Worm (Caenorhabditis elegans) whole organism, mixed stage, embryonic: ENCODE results near the gene math-45.
A peak's percentile ranks its signal among the peaks of the same experiment; 100 is the strongest.
"Not testable (repeated sequence)": the region's sequence is repeated elsewhere in the genome, so short reads cannot be mapped to it uniquely, and the experiment has no call there.

Experiments used
- M03D4.4 ChIP-seq: sonication (generic microtip); optimal IDR thresholded peaks from 2 replicates; lab custom pipeline; 2017; ENCODE audit warnings: mild to moderate bottlenecking, missing genetic modification characterization, missing compliant biosample characterization
- bed-3 ChIP-seq: fragments of 200-800 bp; sonication (Bioruptor generic); optimal IDR thresholded peaks from 3 replicates; lab custom pipeline; 2018; ENCODE audit warnings: mild to moderate bottlenecking, missing genetic modification characterization, moderate library complexity, missing compliant biosample characterization
- ceh-39 ChIP-seq: fragments of 150-350 bp; optimal IDR thresholded peaks from 2 replicates; lab custom pipeline; 2014; ENCODE audit warnings: missing biosample characterization, missing genetic modification characterization
- ceh-43 ChIP-seq: fragments of 200-800 bp; sonication (Bioruptor generic); optimal IDR thresholded peaks from 2 replicates; lab custom pipeline; 2018; ENCODE audit warnings: mild to moderate bottlenecking, missing genetic modification characterization, moderate library complexity, missing compliant biosample characterization
- ceh-83 ChIP-seq: fragments of 200-800 bp; sonication (Bioruptor generic); optimal IDR thresholded peaks from 2 replicates; lab custom pipeline; 2018; ENCODE audit warnings: mild to moderate bottlenecking, missing genetic modification characterization, missing compliant biosample characterization
- cnd-1 ChIP-seq: fragments of 200-800 bp; sonication (Bioruptor generic); optimal IDR thresholded peaks from 2 replicates; lab custom pipeline; 2018; ENCODE audit warnings: mild to moderate bottlenecking, missing genetic modification characterization, missing compliant biosample characterization
- elt-1 ChIP-seq: sonication (generic microtip); optimal IDR thresholded peaks from 2 replicates; lab custom pipeline; 2017; ENCODE audit warnings: missing genetic modification characterization, mild to moderate bottlenecking, missing compliant biosample characterization, antibody characterized with exemption, moderate library complexity, borderline replicate concordance; ENCODE audit not compliant: insufficient read depth
- elt-3 ChIP-seq: fragments of 150-350 bp; optimal IDR thresholded peaks from 2 replicates; lab custom pipeline; 2014; ENCODE audit warnings: missing biosample characterization, missing genetic modification characterization
- flh-1 ChIP-seq: fragments of 200-800 bp; sonication (Bioruptor generic); optimal IDR thresholded peaks from 2 replicates; lab custom pipeline; 2018; ENCODE audit warnings: mild to moderate bottlenecking, missing genetic modification characterization, moderate library complexity, missing compliant biosample characterization
- hlh-1 ChIP-seq: fragments of 150-350 bp; optimal IDR thresholded peaks from 2 replicates; lab custom pipeline; 2014; ENCODE audit warnings: missing biosample characterization, missing genetic modification reagents, missing genetic modification characterization
- lin-13 ChIP-seq: fragments of 150-350 bp; optimal IDR thresholded peaks from 2 replicates; lab custom pipeline; 2014; ENCODE audit warnings: missing biosample characterization, missing genetic modification characterization
- lin-32 ChIP-seq: fragments of 200-800 bp; sonication (Bioruptor generic); optimal IDR thresholded peaks from 2 replicates; lab custom pipeline; 2018; ENCODE audit warnings: mild to moderate bottlenecking, missing genetic modification characterization, missing compliant biosample characterization
- lsy-2 ChIP-seq: fragments of 150-350 bp; optimal IDR thresholded peaks from 2 replicates; lab custom pipeline; 2014; ENCODE audit warnings: missing biosample characterization, missing genetic modification characterization
- mep-1 ChIP-seq: fragments of 150-350 bp; optimal IDR thresholded peaks from 2 replicates; lab custom pipeline; 2017; ENCODE audit warnings: missing biosample characterization, missing genetic modification reagents, missing genetic modification characterization, inconsistent platforms
- mls-2 ChIP-seq: sonication (generic microtip); optimal IDR thresholded peaks from 2 replicates; lab custom pipeline; 2016; ENCODE audit warnings: mild to moderate bottlenecking, missing genetic modification characterization, moderate library complexity, missing compliant biosample characterization
- nhr-12 ChIP-seq: fragments of 150-350 bp; optimal IDR thresholded peaks from 2 replicates; lab custom pipeline; 2014; ENCODE audit warnings: missing biosample characterization, missing genetic modification characterization
- nhr-2 ChIP-seq: fragments of 150-350 bp; optimal IDR thresholded peaks from 2 replicates; lab custom pipeline; 2014; ENCODE audit warnings: missing biosample characterization, missing genetic modification characterization
- nhr-28 ChIP-seq: fragments of 150-350 bp; optimal IDR thresholded peaks from 2 replicates; lab custom pipeline; 2014; ENCODE audit warnings: missing biosample characterization, missing genetic modification characterization
- pha-4 ChIP-seq: fragments of 150-350 bp; optimal IDR thresholded peaks from 2 replicates; lab custom pipeline; 2018; ENCODE audit warnings: missing biosample characterization, missing genetic modification reagents, missing genetic modification characterization
- sem-2 ChIP-seq: fragments of 200-800 bp; sonication (Bioruptor generic); optimal IDR thresholded peaks from 2 replicates; lab custom pipeline; 2018; ENCODE audit warnings: mild to moderate bottlenecking, missing genetic modification characterization, missing compliant biosample characterization
- sptf-1 ChIP-seq: sonication (generic microtip); optimal IDR thresholded peaks from 2 replicates; lab custom pipeline; 2017; ENCODE audit warnings: mild to moderate bottlenecking, missing genetic modification characterization, moderate library complexity, missing compliant biosample characterization
- tbx-8 ChIP-seq: fragments of 200-800 bp; sonication (Bioruptor generic); optimal IDR thresholded peaks from 2 replicates; lab custom pipeline; 2018; ENCODE audit warnings: mild to moderate bottlenecking, missing genetic modification characterization, moderate library complexity, missing compliant biosample characterization
- unc-120 ChIP-seq: sonication (generic microtip); optimal IDR thresholded peaks from 2 replicates; lab custom pipeline; 2017; ENCODE audit warnings: missing genetic modification characterization, missing compliant biosample characterization; ENCODE audit not compliant: poor library complexity, severe bottlenecking
- unc-62 ChIP-seq: fragments of 150-350 bp; optimal IDR thresholded peaks from 2 replicates; lab custom pipeline; 2014; ENCODE audit warnings: missing biosample characterization, missing genetic modification reagents, missing genetic modification characterization
- zip-8 ChIP-seq: fragments of 150-350 bp; optimal IDR thresholded peaks from 2 replicates; lab custom pipeline; 2014; ENCODE audit warnings: missing biosample characterization, missing genetic modification characterization

math-45 gene

ce11 chrII:1545625-1546024 lies 28.4 kb upstream of the math-45 start, which contains the start of gene K05F6.12:
Gene K05F6.12, plus strand, starts transcription at chrII:1545925.
- TF ChIP-seq ceh-83 (GFP tag; lab: Kevin White, UChicago) = no peak
- no peak for TF ChIP-seq bed-3
- TF ChIP-seq, all 35 proteins: peak for 0

- not testable (repeated sequence) for TF ChIP-seq ceh-39, elt-1, lsy-2 (tag; lab: Kevin White, UChicago)
Measured at ce11 chrII:1543182-1543581, 25.9 kb upstream of the math-45 start, which contains the start of gene K05F6.4. Gene K05F6.4, plus strand, starts transcription at chrII:1543482.

ce11 chrII:1540628-1541027 lies 23.4 kb upstream of the math-45 start, which contains the start of gene poml-4:
Gene poml-4, plus strand, starts transcription at chrII:1540928.
- not testable (repeated sequence) for TF ChIP-seq nhr-28 (tag; lab: Kevin White, UChicago); lin-13 (tag; lab: Kevin White, UChicago); M03D4.4

ce11 chrII:1538589-1538988 lies 21.3 kb upstream of the math-45 start, which contains the start of gene fbxb-44:
Gene fbxb-44, plus strand, starts transcription at chrII:1538889.
- peak; percentile 34 for TF ChIP-seq cnd-1 (tag; lab: Kevin White, UChicago)
- TF ChIP-seq lsy-2 (tag; lab: Kevin White, UChicago) = no peak
- TF ChIP-seq, all 35 proteins: peak for 1

- TF ChIP-seq cnd-1 (tag; lab: Kevin White, UChicago) (peak; percentile 48), flh-1 (GFP tag; lab: Kevin White, UChicago) (no peak)
Measured at ce11 chrII:1537321-1537720, 20.1 kb upstream of the math-45 start, which contains the start of gene fbxb-42. Gene fbxb-42, plus strand, starts transcription at chrII:1537621.

- no peak for TF ChIP-seq unc-62 (GFP tag; lab: Kevin White, UChicago)
- peak; percentile 51 for TF ChIP-seq cnd-1 (tag; lab: Kevin White, UChicago)
Measured at ce11 chrII:1535931-1536330, 18.7 kb upstream of the math-45 start, which contains the start of gene fbxb-43. Gene fbxb-43, plus strand, starts transcription at chrII:1536231.

ce11 chrII:1529057-1529456 lies 11.8 kb upstream of the math-45 start, which contains the start of gene Y51H7BR.4:
Gene Y51H7BR.4, plus strand, starts transcription at chrII:1529357.
- TF ChIP-seq hlh-1 (tag; lab: Kevin White, UChicago) (no peak), elt-1 (tag; lab: Kevin White, UChicago) (no peak), zip-8 (tag; lab: Kevin White, UChicago) (no peak), nhr-28 (tag; lab: Kevin White, UChicago) (no peak), ceh-43 (no peak), elt-3 (tag; lab: Kevin White, UChicago) (no peak), ceh-83 (GFP tag; lab: Kevin White, UChicago) (no peak), tbx-8 (no peak), unc-120 (tag; lab: Kevin White, UChicago) (no peak), lsy-2 (tag; lab: Kevin White, UChicago) (no peak), cnd-1 (tag; lab: Kevin White, UChicago) (no peak), sem-2 (GFP tag; lab: Kevin White, UChicago) (no peak), sptf-1 (no peak), nhr-12 (tag; lab: Kevin White, UChicago) (no peak), unc-62 (GFP tag; lab: Kevin White, UChicago) (no peak), flh-1 (GFP tag; lab: Kevin White, UChicago) (no peak), nhr-2 (tag; lab: Kevin White, UChicago) (no peak), lin-32 (GFP tag; lab: Kevin White, UChicago) (no peak)

- no peak for TF ChIP-seq nhr-28 (tag; lab: Kevin White, UChicago)
- no peak for TF ChIP-seq zip-8 (tag; lab: Kevin White, UChicago)
- no peak for TF ChIP-seq mep-1 (tag; lab: Kevin White, UChicago)
- no peak for TF ChIP-seq pha-4 (tag; lab: Kevin White, UChicago)
- TF ChIP-seq ceh-39 (tag; lab: Kevin White, UChicago) = no peak
- no peak for TF ChIP-seq bed-3
- TF ChIP-seq mls-2 = no peak
- no peak for TF ChIP-seq ceh-83 (GFP tag; lab: Kevin White, UChicago)
- no peak for TF ChIP-seq elt-3 (tag; lab: Kevin White, UChicago)
- TF ChIP-seq nhr-12 (tag; lab: Kevin White, UChicago) = no peak
Measured at ce11 chrII:1525498-1525897, 8.2 kb upstream of the math-45 start, which contains the start of gene Y51H7BR.7. Gene Y51H7BR.7, minus strand, starts transcription at chrII:1525598.
